Fruit fly (Drosophila melanogaster) whole organism, prepupa: ENCODE data around the gene CG16953.
A peak's percentile ranks its signal among the peaks of the same experiment; 100 is the strongest.

ENCODE experiments used
- CG10631 ChIP-seq: fragments of 200-800 bp; sonication (Bioruptor generic); optimal IDR thresholded peaks from 2 replicates; lab custom pipeline; 2016; ENCODE audit warnings: missing biosample characterization, missing genetic modification characterization
- CG10669 ChIP-seq: fragments of 200-800 bp; sonication (Bioruptor generic); optimal IDR thresholded peaks from 3 replicates; lab custom pipeline; 2018; ENCODE audit warnings: missing biosample characterization, mild to moderate bottlenecking, missing genetic modification characterization, moderate library complexity
- CG11294 ChIP-seq: fragments of 200-800 bp; sonication (Bioruptor generic); IDR thresholded peaks from 2 replicates; pipeline ENCODE4 v1.3.6; 2022; ENCODE audit warnings: missing biosample characterization, missing genetic modification characterization
- CG11762 ChIP-seq: fragments of 200-800 bp; sonication (Bioruptor generic); optimal IDR thresholded peaks from 3 replicates; lab custom pipeline; 2016; ENCODE audit warnings: missing biosample characterization, missing genetic modification characterization; ENCODE audit not compliant: insufficient read depth
- CG11902 ChIP-seq: fragments of 200-800 bp; sonication (Bioruptor generic); optimal IDR thresholded peaks from 3 replicates; lab custom pipeline; 2016; ENCODE audit warnings: missing biosample characterization, missing genetic modification characterization
- CG15336 ChIP-seq: fragments of 200-800 bp; sonication (Bioruptor generic); IDR thresholded peaks from 2 replicates; pipeline ENCODE4 v1.3.6; 2022; ENCODE audit warnings: missing biosample characterization, missing genetic modification characterization
- CG1621 ChIP-seq: fragments of 200-800 bp; sonication (Bioruptor generic); optimal IDR thresholded peaks from 3 replicates; lab custom pipeline; 2018; ENCODE audit warnings: missing biosample characterization, mild to moderate bottlenecking, missing genetic modification characterization
- CG16779 ChIP-seq: fragments of 200-800 bp; sonication (Bioruptor generic); optimal IDR thresholded peaks from 3 replicates; lab custom pipeline; 2017; ENCODE audit warnings: missing biosample characterization, mild to moderate bottlenecking, missing genetic modification characterization
- CG31627 ChIP-seq: fragments of 200-800 bp; sonication (Bioruptor generic); optimal IDR thresholded peaks from 3 replicates; lab custom pipeline; 2016; ENCODE audit warnings: missing biosample characterization, missing genetic modification characterization
- CG32006 ChIP-seq: fragments of 200-800 bp; sonication (Bioruptor generic); optimal IDR thresholded peaks from 3 replicates; lab custom pipeline; 2017; ENCODE audit warnings: missing biosample characterization, mild to moderate bottlenecking, missing genetic modification characterization
- CG34406 ChIP-seq: fragments of 200-800 bp; sonication (Bioruptor generic); optimal IDR thresholded peaks from 3 replicates; lab custom pipeline; 2016; ENCODE audit warnings: missing biosample characterization, missing genetic modification characterization
- CG3919 ChIP-seq: fragments of 200-800 bp; sonication (Bioruptor generic); optimal IDR thresholded peaks from 3 replicates; lab custom pipeline; 2016; ENCODE audit warnings: missing biosample characterization, missing genetic modification characterization
- CG4318 ChIP-seq: fragments of 200-800 bp; sonication (Bioruptor generic); optimal IDR thresholded peaks from 3 replicates; lab custom pipeline; 2017; ENCODE audit warnings: missing biosample characterization, mild to moderate bottlenecking, missing genetic modification characterization
- CG6163 ChIP-seq: fragments of 200-800 bp; sonication (Bioruptor generic); IDR thresholded peaks from 3 replicates; pipeline ENCODE4 v1.3.6; 2022; ENCODE audit warnings: missing biosample characterization, missing genetic modification characterization
- CG6276 ChIP-seq: fragments of 200-800 bp; sonication (Bioruptor generic); optimal IDR thresholded peaks from 2 replicates; lab custom pipeline; 2017; ENCODE audit warnings: missing biosample characterization, mild to moderate bottlenecking, missing genetic modification characterization
- CG6792 ChIP-seq: fragments of 200-800 bp; sonication (Bioruptor generic); optimal IDR thresholded peaks from 3 replicates; lab custom pipeline; 2016; ENCODE audit warnings: missing biosample characterization, missing genetic modification characterization
- CG6808 ChIP-seq: fragments of 200-800 bp; sonication (Bioruptor generic); optimal IDR thresholded peaks from 3 replicates; lab custom pipeline; 2017; ENCODE audit warnings: missing biosample characterization, missing genetic modification characterization, mild to moderate bottlenecking, moderate library complexity, missing genetic modification reagents
- CG6854 ChIP-seq: fragments of 200-800 bp; sonication (Bioruptor generic); optimal IDR thresholded peaks from 2 replicates; lab custom pipeline; 2017; ENCODE audit warnings: missing biosample characterization, mild to moderate bottlenecking, missing genetic modification characterization
- CG7368 ChIP-seq: fragments of 200-800 bp; sonication (Bioruptor generic); optimal IDR thresholded peaks from 3 replicates; lab custom pipeline; 2016; ENCODE audit warnings: missing biosample characterization, missing genetic modification characterization
- Eip75B ChIP-seq: fragments of 200-800 bp; sonication (Bioruptor generic); optimal IDR thresholded peaks from 3 replicates; lab custom pipeline; 2016; ENCODE audit warnings: missing biosample characterization, missing genetic modification characterization
- Eip93F ChIP-seq: fragments of 200-800 bp; sonication (Bioruptor generic); optimal IDR thresholded peaks from 2 replicates; lab custom pipeline; 2016; ENCODE audit warnings: missing biosample characterization, mild to moderate bottlenecking, missing genetic modification characterization
- Ets21C ChIP-seq: fragments of 200-800 bp; sonication (Bioruptor generic); optimal IDR thresholded peaks from 3 replicates; lab custom pipeline; 2016; ENCODE audit warnings: missing biosample characterization, missing genetic modification characterization
- Ets96B ChIP-seq: fragments of 200-800 bp; optimal IDR thresholded peaks from 2 replicates; lab custom pipeline; 2019; ENCODE audit warnings: missing biosample characterization, mild to moderate bottlenecking, missing genetic modification characterization, moderate library complexity
- Gug ChIP-seq: fragments of 200-800 bp; sonication (Bioruptor generic); IDR thresholded peaks from 2 replicates; pipeline ENCODE4 v1.3.6; 2022; ENCODE audit warnings: missing biosample characterization, missing genetic modification characterization
- Hr38 ChIP-seq: sonication (Bioruptor generic); optimal IDR thresholded peaks from 2 replicates; lab custom pipeline; 2016; ENCODE audit warnings: missing biosample characterization, missing genetic modification characterization
- Hr39 ChIP-seq: fragments of 200-800 bp; sonication (Bioruptor generic); optimal IDR thresholded peaks from 2 replicates; lab custom pipeline; 2016; ENCODE audit warnings: missing biosample characterization, missing genetic modification characterization
- Lpt ChIP-seq: fragments of 200-800 bp; sonication (Bioruptor generic); optimal IDR thresholded peaks from 3 replicates; lab custom pipeline; 2016; ENCODE audit warnings: missing biosample characterization, missing genetic modification characterization
- Met ChIP-seq: fragments of 200-800 bp; sonication (Bioruptor generic); optimal IDR thresholded peaks from 3 replicates; lab custom pipeline; 2016; ENCODE audit warnings: missing biosample characterization, missing genetic modification characterization
- Sox15 ChIP-seq: fragments of 200-800 bp; sonication (Bioruptor generic); optimal IDR thresholded peaks from 3 replicates; lab custom pipeline; 2016; ENCODE audit warnings: missing biosample characterization, missing genetic modification characterization
- achi ChIP-seq: fragments of 200-800 bp; sonication (Bioruptor generic); optimal IDR thresholded peaks from 3 replicates; lab custom pipeline; 2016; ENCODE audit warnings: missing biosample characterization, missing genetic modification characterization
- acj6 ChIP-seq: fragments of 200-800 bp; sonication (Bioruptor generic); optimal IDR thresholded peaks from 3 replicates; lab custom pipeline; 2016; ENCODE audit warnings: missing biosample characterization, missing genetic modification characterization
- cyc ChIP-seq: fragments of 200-800 bp; sonication (Bioruptor generic); optimal IDR thresholded peaks from 3 replicates; lab custom pipeline; 2016; ENCODE audit warnings: missing biosample characterization, missing genetic modification characterization
- dac ChIP-seq: fragments of 200-800 bp; sonication (Bioruptor generic); optimal IDR thresholded peaks from 2 replicates; lab custom pipeline; 2017; ENCODE audit warnings: missing biosample characterization, mild to moderate bottlenecking, missing genetic modification characterization
- dsx ChIP-seq: fragments of 200-800 bp; optimal IDR thresholded peaks from 3 replicates; lab custom pipeline; 2019; ENCODE audit warnings: missing biosample characterization, mild to moderate bottlenecking, missing genetic modification characterization, moderate library complexity; ENCODE audit not compliant: poor library complexity, severe bottlenecking
- eg ChIP-seq: fragments of 200-800 bp; sonication (Bioruptor generic); IDR thresholded peaks from 3 replicates; pipeline ENCODE4 v1.3.6; 2022; ENCODE audit warnings: missing biosample characterization, missing genetic modification characterization
- esn ChIP-seq: fragments of 200-800 bp; sonication (Bioruptor generic); optimal IDR thresholded peaks from 2 replicates; lab custom pipeline; 2016; ENCODE audit warnings: missing biosample characterization, mild to moderate bottlenecking, missing genetic modification characterization, moderate library complexity
- fd85E ChIP-seq: fragments of 200-800 bp; sonication (Bioruptor generic); optimal IDR thresholded peaks from 3 replicates; lab custom pipeline; 2016; ENCODE audit warnings: missing biosample characterization, missing genetic modification characterization
- fkh ChIP-seq: fragments of 200-800 bp; sonication (Bioruptor generic); optimal IDR thresholded peaks from 3 replicates; lab custom pipeline; 2017; ENCODE audit warnings: missing biosample characterization, mild to moderate bottlenecking, missing genetic modification characterization, moderate library complexity
- lz ChIP-seq: fragments of 200-800 bp; sonication (Bioruptor generic); optimal IDR thresholded peaks from 3 replicates; lab custom pipeline; 2016; ENCODE audit warnings: missing biosample characterization, missing genetic modification characterization
- net ChIP-seq: fragments of 200-800 bp; sonication (Bioruptor generic); optimal IDR thresholded peaks from 3 replicates; lab custom pipeline; 2016; ENCODE audit warnings: missing biosample characterization, missing genetic modification characterization
- pdm3 ChIP-seq: fragments of 200-800 bp; sonication (Bioruptor generic); optimal IDR thresholded peaks from 3 replicates; lab custom pipeline; 2016; ENCODE audit warnings: missing biosample characterization, missing genetic modification characterization
- salr ChIP-seq, 2 experiments: fragments of 200-800 bp; sonication (Bioruptor generic); optimal IDR thresholded peaks; 3 replicates each; lab custom pipeline; 2016 to 2018; ENCODE audit warnings: missing biosample characterization in 2 of 2, missing genetic modification characterization in 2 of 2, mild to moderate bottlenecking in 1 of 2
- spab ChIP-seq: fragments of 200-800 bp; sonication (Bioruptor generic); optimal IDR thresholded peaks from 2 replicates; lab custom pipeline; 2017; ENCODE audit warnings: missing biosample characterization, mild to moderate bottlenecking, missing genetic modification characterization, missing genetic modification reagents
- ss ChIP-seq, 2 experiments: fragments of 200-800 bp; sonication (Bioruptor generic); optimal IDR thresholded peaks; 2 replicates in 1 of 2; 3 replicates in 1 of 2; lab custom pipeline; 2017 to 2018; ENCODE audit warnings: mild to moderate bottlenecking in 2 of 2, missing biosample characterization in 2 of 2, missing genetic modification characterization in 2 of 2, moderate library complexity in 1 of 2
- svp ChIP-seq: fragments of 200-800 bp; sonication (Bioruptor generic); peaks from one replicate; lab custom pipeline; 2016; ENCODE audit warnings: missing biosample characterization, missing genetic modification characterization
- topi ChIP-seq: fragments of 200-800 bp; sonication (Bioruptor generic); optimal IDR thresholded peaks from 3 replicates; lab custom pipeline; 2016; ENCODE audit warnings: missing biosample characterization, missing genetic modification characterization
- vri ChIP-seq: fragments of 200-800 bp; sonication (Bioruptor generic); optimal IDR thresholded peaks from 3 replicates; lab custom pipeline; 2016; ENCODE audit warnings: missing biosample characterization, mild to moderate bottlenecking, missing genetic modification characterization

The CG16953 gene

dm6 chr3R:20558106-20558489 lies 27.5 kb downstream of the CG16953 start:
- no peak for TF ChIP-seq Lpt
- peak; percentile 6 for TF ChIP-seq Met (GFP tag; lab: Kevin White, UChicago)
- TF ChIP-seq lz, result no peak
- TF ChIP-seq CG6163 (GFP tag; lab: Robert Waterston, UW), result no peak
- no peak for TF ChIP-seq ss (GFP tag; optimal IDR thresholded peaks at IDR 0.05; lab: Kevin White, UChicago)
- peak; percentile 9 for TF ChIP-seq CG10631 (GFP tag; lab: Kevin White, UChicago)
- TF ChIP-seq salr (GFP tag; optimal IDR thresholded peaks at IDR 0.05; lab: Kevin White, UChicago), result peak in 1 of 2 experiments; percentile 3
- TF ChIP-seq svp, result peak; percentile 71
- peak; percentile 10 for TF ChIP-seq esn (GFP tag; lab: Kevin White, UChicago)
- TF ChIP-seq Gug (GFP tag; lab: Robert Waterston, UW), result no peak
- no peak for TF ChIP-seq acj6 (GFP tag; lab: Kevin White, UChicago)
- TF ChIP-seq CG16779, result no peak

- TF ChIP-seq CG3919 (GFP tag; lab: Kevin White, UChicago) (peak; percentile 66), pdm3 (GFP tag; lab: Kevin White, UChicago) (peak; percentile 52), dsx (GFP tag; lab: Kevin White, UChicago) (no peak), esn (GFP tag; lab: Kevin White, UChicago) (peak; percentile 56), Eip75B (GFP tag; lab: Kevin White, UChicago) (peak; percentile 32), CG10669 (GFP tag; lab: Kevin White, UChicago) (peak; percentile 20), CG6808 (peak; percentile 40), Ets96B (tag; lab: Kevin White, UChicago) (no peak), CG4318 (GFP tag; lab: Kevin White, UChicago) (peak; percentile 56), Met (GFP tag; lab: Kevin White, UChicago) (peak; percentile 56), fd85E (GFP tag; lab: Kevin White, UChicago) (no peak), cyc (GFP tag; lab: Kevin White, UChicago) (peak; percentile 69), Sox15 (GFP tag; lab: Kevin White, UChicago) (peak; percentile 46), topi (GFP tag; lab: Kevin White, UChicago) (peak; percentile 32), spab (GFP tag; lab: Kevin White, UChicago) (no peak), acj6 (GFP tag; lab: Kevin White, UChicago) (peak; percentile 21), CG31627 (peak; percentile 74), Hr38 (no peak), CG6276 (no peak), CG7368 (GFP tag; lab: Kevin White, UChicago) (peak; percentile 19), CG34406 (GFP tag; lab: Kevin White, UChicago) (peak; percentile 43), CG1621 (tag; lab: Kevin White, UChicago) (peak; percentile 47), CG11762 (peak; percentile 9), Gug (GFP tag; lab: Robert Waterston, UW) (no peak), CG6163 (GFP tag; lab: Robert Waterston, UW) (peak; percentile 75), eg (GFP tag; lab: Robert Waterston, UW) (peak; percentile 72), CG11902 (GFP tag; lab: Kevin White, UChicago) (peak; percentile 27), Eip93F (GFP tag; lab: Kevin White, UChicago) (peak; percentile 45), CG15336 (no peak), CG11294 (peak; percentile 36; the same call in 1 of the 2 replicates), salr (GFP tag; optimal IDR thresholded peaks at IDR 0.05; lab: Kevin White, UChicago) (peak in 1 of 2 experiments; percentile 65), achi (peak; percentile 64), CG6854 (GFP tag; lab: Kevin White, UChicago) (peak; percentile 16), lz (peak; percentile 15), fkh (GFP tag; lab: Kevin White, UChicago) (peak; percentile 29), Lpt (no peak), Hr39 (GFP tag; lab: Kevin White, UChicago) (peak; percentile 60), CG32006 (GFP tag; lab: Kevin White, UChicago) (peak; percentile 65), vri (peak; percentile 70), Ets21C (peak; percentile 55), net (GFP tag; lab: Kevin White, UChicago) (peak; percentile 46), dac (peak; percentile 16), CG16779 (no peak), CG6792 (GFP tag; lab: Kevin White, UChicago) (no peak), svp (peak; percentile 79)
These were observed 28.1 kb downstream of the CG16953 start, which contains the start of the genes DPCoAC and CG5180 for dm6 chr3R:20557415-20558105. Gene DPCoAC, minus strand, starts transcription at chr3R:20557667. Gene CG5180, plus strand, starts transcription at chr3R:20557930.
